Worm (Caenorhabditis elegans) whole organism, L1 larva: Measurements from ENCODE around the gene Y42A5A.3.

Source experiments
- C04F5.9 ChIP-seq: sonication (generic microtip); optimal IDR thresholded peaks from 2 replicates; lab custom pipeline; 2016; ENCODE audit warnings: missing genetic modification characterization, missing compliant biosample characterization
- C34B4.2 ChIP-seq: sonication (generic microtip); optimal IDR thresholded peaks from 2 replicates; lab custom pipeline; 2017; ENCODE audit warnings: mild to moderate bottlenecking, missing genetic modification characterization, missing compliant biosample characterization
- Y116A8C.19 ChIP-seq: sonication (generic microtip); optimal IDR thresholded peaks from 2 replicates; lab custom pipeline; 2016; ENCODE audit warnings: missing compliant biosample characterization, missing genetic modification characterization, borderline replicate concordance
- aha-1 ChIP-seq: fragments of 150-350 bp; optimal IDR thresholded peaks from 2 replicates; lab custom pipeline; 2014; ENCODE audit warnings: missing biosample characterization, missing genetic modification characterization
- ama-1 ChIP-seq: fragments of 150-350 bp; optimal IDR thresholded peaks from 2 replicates; lab custom pipeline; 2014
- ceh-82 ChIP-seq, 3 experiments: fragments of 150-350 bp in 1 of 3; sonication (generic microtip) in 2 of 3; optimal IDR thresholded peaks; 2 replicates each; lab custom pipeline; 2014 to 2017; ENCODE audit warnings: missing biosample characterization in 3 of 3, missing genetic modification characterization in 3 of 3
- ceh-90 ChIP-seq: sonication (generic microtip); optimal IDR thresholded peaks from 2 replicates; lab custom pipeline; 2016; ENCODE audit warnings: missing genetic modification characterization, missing compliant biosample characterization
- ces-1 ChIP-seq: fragments of 150-350 bp; optimal IDR thresholded peaks from 2 replicates; lab custom pipeline; 2014; ENCODE audit warnings: missing biosample characterization, missing genetic modification reagents, missing genetic modification characterization
- dsc-1 ChIP-seq: sonication (generic microtip); optimal IDR thresholded peaks from 2 replicates; lab custom pipeline; 2016; ENCODE audit warnings: mild to moderate bottlenecking, missing genetic modification characterization, missing compliant biosample characterization
- efl-1 ChIP-seq, 4 experiments: fragments of 150-350 bp; optimal IDR thresholded peaks in 3 of 4; peaks in 1 of 4; 1 replicate in 1 of 4; 2 replicates in 3 of 4; lab custom pipeline; 2014; ENCODE audit warnings: missing biosample characterization in 2 of 4, missing genetic modification characterization in 2 of 4, missing genetic modification reagents in 2 of 4
- efl-3 ChIP-seq: fragments of 200-800 bp; sonication (Bioruptor generic); optimal IDR thresholded peaks from 2 replicates; lab custom pipeline; 2018; ENCODE audit warnings: mild to moderate bottlenecking, missing genetic modification characterization, missing compliant biosample characterization
- egl-27 ChIP-seq, 2 experiments: fragments of 150-350 bp in 1 of 2; sonication (generic microtip); optimal IDR thresholded peaks; 3 replicates each; lab custom pipeline; 2017 to 2018; ENCODE audit warnings: missing biosample characterization in 2 of 2, missing genetic modification characterization in 2 of 2, missing genetic modification reagents in 2 of 2
- elt-2 ChIP-seq: sonication (generic microtip); optimal IDR thresholded peaks from 2 replicates; lab custom pipeline; 2016; ENCODE audit warnings: missing genetic modification characterization, mild to moderate bottlenecking, inconsistent platforms, missing compliant biosample characterization, missing genetic modification reagents
- fkh-8 ChIP-seq: sonication (generic microtip); optimal IDR thresholded peaks from 2 replicates; lab custom pipeline; 2016; ENCODE audit warnings: mild to moderate bottlenecking, missing genetic modification characterization, missing compliant biosample characterization
- hlh-17 ChIP-seq: fragments of 200-800 bp; sonication (Bioruptor generic); optimal IDR thresholded peaks from 2 replicates; lab custom pipeline; 2018; ENCODE audit warnings: missing genetic modification characterization, mild to moderate bottlenecking, missing compliant biosample characterization, moderate library complexity, borderline replicate concordance
- lin-13 ChIP-seq: fragments of 150-350 bp; optimal IDR thresholded peaks from 2 replicates; lab custom pipeline; 2014; ENCODE audit warnings: missing biosample characterization, missing genetic modification reagents, missing genetic modification characterization
- lin-15B ChIP-seq: fragments of 150-350 bp; sonication (generic microtip); optimal IDR thresholded peaks from 3 replicates; lab custom pipeline; 2014; ENCODE audit warnings: missing biosample characterization, missing genetic modification characterization
- lin-35 ChIP-seq, 2 experiments: fragments of 150-350 bp; optimal IDR thresholded peaks; 2 replicates each; lab custom pipeline; 2014; ENCODE audit warnings: missing biosample characterization in 2 of 2, missing genetic modification characterization in 2 of 2, missing genetic modification reagents in 2 of 2
- lsy-2 ChIP-seq, 2 experiments: fragments of 150-350 bp; optimal IDR thresholded peaks; 2 replicates each; lab custom pipeline; 2014; ENCODE audit warnings: missing biosample characterization in 2 of 2, missing genetic modification characterization in 2 of 2
- nhr-237 ChIP-seq: fragments of 150-350 bp; optimal IDR thresholded peaks from 2 replicates; lab custom pipeline; 2014; ENCODE audit warnings: missing biosample characterization, missing genetic modification characterization
- nhr-28 ChIP-seq: fragments of 150-350 bp; optimal IDR thresholded peaks from 2 replicates; lab custom pipeline; 2014; ENCODE audit warnings: missing biosample characterization, missing genetic modification characterization
- nhr-71 ChIP-seq: sonication (generic microtip); optimal IDR thresholded peaks from 2 replicates; lab custom pipeline; 2016; ENCODE audit warnings: mild to moderate bottlenecking, missing genetic modification characterization, moderate library complexity, missing compliant biosample characterization
- nhr-76 ChIP-seq: sonication (generic microtip); optimal IDR thresholded peaks from 2 replicates; lab custom pipeline; 2017; ENCODE audit warnings: missing biosample characterization, missing genetic modification characterization
- nhr-77 ChIP-seq: fragments of 150-350 bp; optimal IDR thresholded peaks from 2 replicates; lab custom pipeline; 2014; ENCODE audit warnings: missing biosample characterization, missing genetic modification characterization
- nhr-85 ChIP-seq: sonication (generic microtip); peaks from one replicate; lab custom pipeline; 2016; ENCODE audit warnings: missing genetic modification characterization, inconsistent platforms, missing compliant biosample characterization
- nhr-90 ChIP-seq: sonication (generic microtip); optimal IDR thresholded peaks from 2 replicates; lab custom pipeline; 2016; ENCODE audit warnings: mild to moderate bottlenecking, missing genetic modification characterization, missing compliant biosample characterization; ENCODE audit not compliant: poor library complexity
- pag-3 ChIP-seq: sonication (generic microtip); optimal IDR thresholded peaks from 2 replicates; lab custom pipeline; 2017; ENCODE audit warnings: missing genetic modification characterization, mild to moderate bottlenecking, missing compliant biosample characterization, antibody characterized with exemption, borderline replicate concordance; ENCODE audit not compliant: insufficient read depth
- pax-3 ChIP-seq: fragments of 200-800 bp; sonication (Bioruptor generic); optimal IDR thresholded peaks from 2 replicates; lab custom pipeline; 2018; ENCODE audit warnings: mild to moderate bottlenecking, missing genetic modification characterization, moderate library complexity, missing compliant biosample characterization
- pqm-1 ChIP-seq: sonication (generic microtip); optimal IDR thresholded peaks from 3 replicates; lab custom pipeline; 2017; ENCODE audit warnings: missing biosample characterization, missing genetic modification characterization
- rnt-1 ChIP-seq: sonication (generic microtip); optimal IDR thresholded peaks from 2 replicates; lab custom pipeline; 2016; ENCODE audit warnings: mild to moderate bottlenecking, missing genetic modification characterization, moderate library complexity, missing compliant biosample characterization
- skn-1 ChIP-seq: fragments of 150-350 bp; optimal IDR thresholded peaks from 2 replicates; lab custom pipeline; 2014; ENCODE audit warnings: missing biosample characterization, missing genetic modification characterization
- snu-23 ChIP-seq: sonication (generic microtip); optimal IDR thresholded peaks from 2 replicates; lab custom pipeline; 2016; ENCODE audit warnings: missing genetic modification characterization, missing compliant biosample characterization
- sox-4 ChIP-seq: sonication (generic microtip); optimal IDR thresholded peaks from 2 replicates; lab custom pipeline; 2016; ENCODE audit warnings: missing genetic modification characterization, missing compliant biosample characterization
- sup-37 ChIP-seq: fragments of 200-800 bp; sonication (Bioruptor generic); optimal IDR thresholded peaks from 2 replicates; lab custom pipeline; 2018; ENCODE audit warnings: mild to moderate bottlenecking, missing genetic modification characterization, missing compliant biosample characterization
- tlp-1 ChIP-seq: fragments of 150-350 bp; optimal IDR thresholded peaks from 2 replicates; lab custom pipeline; 2014; ENCODE audit warnings: missing biosample characterization, missing genetic modification characterization
- unc-30 ChIP-seq: sonication (generic microtip); optimal IDR thresholded peaks from 2 replicates; lab custom pipeline; 2017; ENCODE audit warnings: missing biosample characterization, missing genetic modification characterization
- unc-62 ChIP-seq: fragments of 150-350 bp; optimal IDR thresholded peaks from 2 replicates; lab custom pipeline; 2014; ENCODE audit warnings: missing biosample characterization, missing genetic modification reagents, missing genetic modification characterization
- unc-86 ChIP-seq: sonication (generic microtip); optimal IDR thresholded peaks from 2 replicates; lab custom pipeline; 2016; ENCODE audit warnings: missing genetic modification characterization, missing compliant biosample characterization
- vab-15 ChIP-seq: sonication (generic microtip); optimal IDR thresholded peaks from 2 replicates; lab custom pipeline; 2017; ENCODE audit warnings: missing genotype, mild to moderate bottlenecking, missing genetic modification characterization, missing compliant biosample characterization
- xbp-1 ChIP-seq: sonication (generic microtip); optimal IDR thresholded peaks from 2 replicates; lab custom pipeline; 2016; ENCODE audit warnings: missing genetic modification characterization, missing compliant biosample characterization
- zag-1 ChIP-seq: fragments of 150-350 bp; optimal IDR thresholded peaks from 2 replicates; lab custom pipeline; 2014; ENCODE audit warnings: missing biosample characterization, missing genetic modification characterization
- zip-4 ChIP-seq: fragments of 200-800 bp; sonication (Bioruptor generic); optimal IDR thresholded peaks from 2 replicates; lab custom pipeline; 2018; ENCODE audit warnings: mild to moderate bottlenecking, missing genetic modification characterization, moderate library complexity, missing compliant biosample characterization
- ztf-11 ChIP-seq, 2 experiments: sonication (generic microtip); optimal IDR thresholded peaks; 2 replicates each; lab custom pipeline; 2016 to 2017; ENCODE audit warnings: missing genetic modification characterization in 2 of 2, missing biosample characterization in 1 of 2, missing compliant biosample characterization in 1 of 2

Gene Y42A5A.3

DNA sequence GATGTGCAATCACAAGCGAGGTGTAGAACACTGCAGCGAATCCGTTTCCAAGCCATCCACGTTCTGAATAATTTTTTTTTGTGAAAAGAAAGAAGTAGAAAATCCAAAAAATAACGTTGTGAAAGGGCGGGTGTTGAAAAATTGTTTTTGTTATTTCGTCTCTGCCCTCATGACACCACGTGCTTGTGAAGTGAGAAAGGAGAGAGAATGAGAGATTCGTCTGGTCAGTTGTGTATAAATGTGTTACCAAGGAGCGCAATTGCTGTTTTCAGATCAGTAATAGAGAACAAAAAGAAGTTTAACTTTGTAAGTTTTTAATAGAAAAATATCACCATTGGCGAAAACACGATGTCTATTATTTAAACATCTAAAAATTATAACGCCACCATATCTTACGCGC is 25.5 kb upstream of the Y42A5A.3 start (continued):
- TF ChIP-seq pag-3 (no peak), rnt-1 (peak; percentile 25)

ce11 chrV:11119294-11119755 is 23.6 kb upstream of the Y42A5A.3 start, which contains the start of gene scb-1:
TSS of gene scb-1 (minus strand) at chrV:11119705.
- TF ChIP-seq zag-1 (tag; lab: Kevin White, UChicago) (no peak), nhr-28 (tag; lab: Kevin White, UChicago) (no peak), skn-1 (tag; lab: Kevin White, UChicago) (no peak), nhr-71 (tag; lab: Kevin White, UChicago) (peak; percentile 20), ztf-11 (tag; optimal IDR thresholded peaks at IDR 0.05; lab: Kevin White, UChicago) (no peak), rnt-1 (no peak), unc-86 (tag; lab: Kevin White, UChicago) (no peak), ceh-90 (tag; lab: Kevin White, UChicago) (no peak), lin-35 (GFP tag; optimal IDR thresholded peaks at IDR 0.05; lab: Kevin White, UChicago) (no peak), C04F5.9 (tag; lab: Kevin White, UChicago) (no peak), sup-37 (no peak), aha-1 (tag; lab: Kevin White, UChicago) (no peak), Y116A8C.19 (no peak), dsc-1 (tag; lab: Kevin White, UChicago) (no peak), lsy-2 (tag; optimal IDR thresholded peaks at IDR 0.05; lab: Kevin White, UChicago) (no peak), sox-4 (tag; lab: Kevin White, UChicago) (no peak), pax-3 (no peak), nhr-85 (peak; percentile 32), xbp-1 (tag; lab: Kevin White, UChicago) (no peak), efl-1 (optimal IDR thresholded peaks at IDR 0.05; lab: Kevin White, UChicago) (no peak), efl-1 (GFP tag; optimal IDR thresholded peaks at IDR 0.05 in 1 of 2; lab: Kevin White, UChicago) (peak in 1 of 2 experiments; percentile 28), elt-2 (tag; lab: Kevin White, UChicago) (no peak), unc-62 (no peak), nhr-237 (tag; lab: Kevin White, UChicago) (no peak), hlh-17 (no peak), lin-13 (GFP tag; lab: Kevin White, UChicago) (no peak), fkh-8 (no peak), ceh-82 (tag; optimal IDR thresholded peaks at IDR 0.05; lab: Kevin White, UChicago) (no peak), zip-4 (no peak), nhr-77 (tag; lab: Kevin White, UChicago) (no peak), nhr-90 (tag; lab: Kevin White, UChicago) (peak; percentile 9), snu-23 (no peak), vab-15 (no peak), nhr-76 (no peak), C34B4.2 (tag; lab: Kevin White, UChicago) (no peak), pqm-1 (tag; lab: Kevin White, UChicago) (no peak), egl-27 (tag; optimal IDR thresholded peaks at IDR 0.05; lab: Kevin White, UChicago) (no peak), ama-1 (lab: Kevin White, UChicago) (peak; percentile 87), tlp-1 (no peak), lin-15B (tag; lab: Kevin White, UChicago) (no peak), efl-3 (GFP tag; lab: Kevin White, UChicago) (no peak), ces-1 (GFP tag; lab: Kevin White, UChicago) (no peak), unc-30 (tag; lab: Kevin White, UChicago) (no peak)
